Worm (Caenorhabditis elegans): Measurements from ENCODE around the gene duo-1.

Gene duo-1

DNA sequence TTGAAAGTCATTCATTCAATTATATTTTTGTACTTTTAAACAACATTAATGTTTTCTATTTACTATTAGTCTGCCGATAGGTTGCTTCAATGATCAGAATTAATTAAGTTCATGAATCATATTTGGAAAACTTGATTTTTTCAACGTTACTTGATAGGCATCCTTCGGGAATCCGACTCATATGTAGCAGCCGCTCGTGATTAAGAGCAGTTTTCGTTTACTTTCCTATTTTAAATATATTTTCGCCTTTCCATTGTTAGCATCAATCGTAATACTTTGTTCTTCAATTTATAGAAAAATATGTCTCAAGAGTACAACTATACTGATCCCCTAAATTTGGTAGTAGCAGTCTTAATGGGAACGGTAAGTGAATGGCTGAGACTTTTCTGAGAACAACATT, 26.4 kb downstream of the duo-1 start, which contains the start of gene srx-90:
Gene srx-90 (plus strand): TSS at position 301 of the 400 bp plus-strand sequence.
- TF ChIP-seq F10B5.3 (tag; optimal IDR thresholded peaks at IDR 0.05) (no peak), zag-1 (tag; optimal IDR thresholded peaks at IDR 0.05) (no peak)

DNA sequence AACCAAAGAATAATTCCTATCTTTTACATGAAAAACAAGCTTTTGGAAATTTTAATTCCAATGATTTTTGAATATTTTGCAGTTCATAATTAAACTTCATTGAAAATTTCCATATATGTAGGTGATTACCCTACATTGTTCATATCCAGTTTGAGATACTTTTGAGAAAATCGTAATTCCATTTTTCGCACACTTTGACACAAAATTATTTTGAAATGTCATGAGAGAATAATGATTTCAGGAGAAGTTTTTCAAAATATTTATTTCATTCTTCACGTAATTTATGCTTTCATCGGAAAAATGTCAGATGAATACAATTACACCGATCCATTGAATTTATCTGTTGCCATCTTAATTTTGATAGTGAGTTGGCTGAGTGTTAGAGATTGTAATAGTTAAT, 28.8 kb downstream of the duo-1 start, which contains the start of gene srx-88:
Gene srx-88 (plus strand): TSS at position 301 of the 400 bp plus-strand sequence.
- no peak for TF ChIP-seq lin-29 (GFP tag; IDR thresholded peaks at IDR 0.05)
- no peak for TF ChIP-seq nhr-42 (GFP tag; IDR thresholded peaks at IDR 0.05)
- no peak for TF ChIP-seq jun-1 (tag; optimal IDR thresholded peaks at IDR 0.05)
- TF ChIP-seq hif-1 (tag; optimal IDR thresholded peaks at IDR 0.05), result no peak

DNA sequence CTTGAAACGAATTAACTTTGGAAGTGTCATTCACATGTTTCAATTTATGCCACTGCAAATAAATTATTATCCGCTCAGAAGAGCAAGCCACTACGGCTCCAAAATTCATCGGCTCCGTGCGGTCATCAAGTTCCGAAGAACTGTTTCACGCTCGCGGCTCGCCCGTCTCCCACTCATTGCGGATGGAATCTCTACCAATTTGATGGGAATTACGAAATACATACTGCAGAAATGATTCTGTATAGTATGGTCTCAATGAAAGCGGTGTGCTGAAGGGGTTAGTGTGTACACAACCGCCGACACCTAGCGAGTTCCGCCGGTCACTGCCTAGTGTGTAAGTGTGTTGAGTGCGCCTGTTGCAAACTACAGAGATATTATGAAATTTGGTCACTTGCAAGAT, 30.7 kb downstream of the duo-1 start:
- TF ChIP-seq zfp-2 (tag; optimal IDR thresholded peaks at IDR 0.05), result no peak
- no peak for TF ChIP-seq unc-130 (GFP tag; optimal IDR thresholded peaks at IDR 0.05)
- no peak for TF ChIP-seq lin-1 (GFP tag; IDR thresholded peaks at IDR 0.05)
- TF ChIP-seq nhr-41 (GFP tag; IDR thresholded peaks at IDR 0.05), result no peak
- no peak for TF ChIP-seq nhr-102 (tag; optimal IDR thresholded peaks at IDR 0.05)
- no peak for TF ChIP-seq cey-2 (tag; optimal IDR thresholded peaks at IDR 0.05; ENCODE audit: borderline replicate concordance, insufficient read depth)
- TF ChIP-seq spr-1 (tag; optimal IDR thresholded peaks at IDR 0.05), result no peak
- no peak for TF ChIP-seq Y75B8A.6 (GFP tag; IDR thresholded peaks at IDR 0.05)
- no peak for TF ChIP-seq lin-15B (tag; optimal IDR thresholded peaks at IDR 0.05)
- TF ChIP-seq daf-16 (GFP tag; optimal IDR thresholded peaks at IDR 0.05), result no peak
- TF ChIP-seq daf-16 (tag; optimal IDR thresholded peaks at IDR 0.05), result no peak
- TF ChIP-seq saeg-2 (GFP tag; IDR thresholded peaks at IDR 0.05), result 0 out of 2 replicates have a peak, but pooled peaks have one; percentile 25
- TF ChIP-seq snpc-4 (tag; optimal IDR thresholded peaks at IDR 0.05), result peak; percentile 83
- TF ChIP-seq T20F7.1 (GFP tag; optimal IDR thresholded peaks at IDR 0.05), result no peak
- TF ChIP-seq skn-1 (tag; optimal IDR thresholded peaks at IDR 0.05), result no peak
- TF ChIP-seq ctbp-1 (GFP tag; IDR thresholded peaks at IDR 0.05), result no peak
- TF ChIP-seq mep-1 (tag; optimal IDR thresholded peaks at IDR 0.05), result no peak
- no peak for TF ChIP-seq lin-29 (GFP tag; IDR thresholded peaks at IDR 0.05)
- 0 out of 2 replicates have a peak, but pooled peaks have one; percentile 34 for TF ChIP-seq pha-4 (GFP tag; IDR thresholded peaks at IDR 0.05)
- TF ChIP-seq pha-4 (tag; optimal IDR thresholded peaks at IDR 0.05), result no peak
- TF ChIP-seq rbr-2 (tag; optimal IDR thresholded peaks at IDR 0.05), result no peak
- TF ChIP-seq snpc-1.2 (GFP tag; IDR thresholded peaks at IDR 0.05), result no peak; the same call in 1 of the 2 replicates
- TF ChIP-seq F49E8.2 (tag; optimal IDR thresholded peaks at IDR 0.05; ENCODE audit: borderline replicate concordance), result peak; percentile 73
- no peak for TF ChIP-seq php-3 (GFP tag; IDR thresholded peaks at IDR 0.05)
- peak; percentile 2 for TF ChIP-seq ztf-7 (tag; optimal IDR thresholded peaks at IDR 0.05)
- no peak for TF ChIP-seq daf-8 (GFP tag; IDR thresholded peaks at IDR 0.05)
- TF ChIP-seq ama-1 (optimal IDR thresholded peaks at IDR 0.05), result no peak
- TF ChIP-seq aly-2 (tag; optimal IDR thresholded peaks at IDR 0.05), result no peak
- TF ChIP-seq mdt-29 (GFP tag; IDR thresholded peaks at IDR 0.05), result no peak
- TF ChIP-seq Y5F2A.4 (GFP tag; optimal IDR thresholded peaks at IDR 0.05), result no peak
- no peak for TF ChIP-seq sdz-12 (GFP tag; optimal IDR thresholded peaks at IDR 0.05)
- no peak for TF ChIP-seq madf-5 (GFP tag; IDR thresholded peaks at IDR 0.05)
- TF ChIP-seq ceh-32 (tag; optimal IDR thresholded peaks at IDR 0.05; ENCODE audit: poor library complexity), result no peak
- TF ChIP-seq nhr-42 (GFP tag; IDR thresholded peaks at IDR 0.05), result no peak
- TF ChIP-seq ceh-28 (tag; optimal IDR thresholded peaks at IDR 0.05), result no peak
- TF ChIP-seq mxl-3 (GFP tag; optimal IDR thresholded peaks at IDR 0.05), result peak; percentile 36
- TF ChIP-seq lin-38 (GFP tag; IDR thresholded peaks at IDR 0.05), result no peak
